Worm (Caenorhabditis elegans): ENCODE results near the gene scrm-5.

ce11 chrIV:4117432-4117831 is 44.8 kb upstream of the scrm-5 start, which contains the start of gene drd-50:
- TF ChIP-seq flt-1 (GFP tag; IDR thresholded peaks at IDR 0.05) (no peak), ztf-29 (GFP tag; IDR thresholded peaks at IDR 0.05) (no peak), med-1 (GFP tag; optimal IDR thresholded peaks at IDR 0.05; ENCODE audit: insufficient read depth) (no peak), ztf-23 (GFP tag; IDR thresholded peaks at IDR 0.05) (no peak), T22C8.4 (GFP tag; IDR thresholded peaks at IDR 0.05) (no peak), tab-1 (GFP tag; IDR thresholded peaks at IDR 0.05) (no peak), ref-1 (GFP tag; conservative IDR thresholded peaks at IDR 0.05) (no peak)
